Worm (Caenorhabditis elegans): Measurements from ENCODE around the gene Y55B1AR.4.

Y55B1AR.4 gene

DNA sequence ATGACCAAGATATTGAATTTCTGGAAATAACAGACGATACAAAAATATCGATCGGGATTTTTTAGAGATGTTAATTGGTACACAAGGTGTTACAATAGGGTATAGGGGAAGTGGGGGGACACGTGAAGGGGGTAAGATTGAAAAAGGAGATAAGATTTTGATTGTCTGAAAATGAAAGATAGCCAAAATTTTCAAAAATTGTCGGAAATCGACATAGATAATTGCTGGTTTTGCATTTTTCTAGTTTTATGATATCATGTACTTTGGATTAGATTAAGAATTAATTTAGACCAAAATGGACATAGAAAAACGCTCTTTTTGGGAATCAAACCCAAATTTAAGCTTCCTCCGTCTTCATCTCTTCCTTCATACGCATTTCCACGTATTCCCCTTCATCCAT lies 22.5 kb upstream of the Y55B1AR.4 start, which contains the start of gene T19C3.5:
T19C3.5 (minus strand) TSS at position 101 of the 400 bp plus-strand sequence.
- TF ChIP-seq M03D4.4 (tag; optimal IDR thresholded peaks at IDR 0.05) (no peak), ces-1 (GFP tag; optimal IDR thresholded peaks at IDR 0.05) (no peak)

ce11 chrIII:626091-626490 lies 20.8 kb upstream of the Y55B1AR.4 start:
- TF ChIP-seq hlh-1 (tag; optimal IDR thresholded peaks at IDR 0.05) (no peak), nhr-237 (tag; optimal IDR thresholded peaks at IDR 0.05) (no peak), M03D4.4 (tag; optimal IDR thresholded peaks at IDR 0.05) (no peak), blmp-1 (tag; optimal IDR thresholded peaks at IDR 0.05) (no peak), mls-2 (tag; optimal IDR thresholded peaks at IDR 0.05) (no peak), tbx-8 (GFP tag; optimal IDR thresholded peaks at IDR 0.05) (no peak), ceh-39 (tag; optimal IDR thresholded peaks at IDR 0.05) (no peak), lsy-2 (tag; optimal IDR thresholded peaks at IDR 0.05) (no peak), mep-1 (tag; optimal IDR thresholded peaks at IDR 0.05) (no peak), ceh-83 (GFP tag; optimal IDR thresholded peaks at IDR 0.05) (no peak)

ce11 chrIII:623754-624153 lies 18.4 kb upstream of the Y55B1AR.4 start:
- peak; percentile 80 for TF ChIP-seq mab-5 (tag; optimal IDR thresholded peaks at IDR 0.05)
- TF ChIP-seq elt-3 (tag; optimal IDR thresholded peaks at IDR 0.05) = peak; percentile 72
- no peak for TF ChIP-seq zip-8 (tag; optimal IDR thresholded peaks at IDR 0.05)
- peak; percentile 88 for TF ChIP-seq unc-62 (GFP tag; optimal IDR thresholded peaks at IDR 0.05)
- TF ChIP-seq cnd-1 (tag; optimal IDR thresholded peaks at IDR 0.05) = peak; percentile 63
- peak; percentile 63 for TF ChIP-seq hlh-1 (tag; optimal IDR thresholded peaks at IDR 0.05)
- no peak for TF ChIP-seq ceh-43 (GFP tag; optimal IDR thresholded peaks at IDR 0.05)
- TF ChIP-seq ztf-11 (tag; optimal IDR thresholded peaks at IDR 0.05) = peak; percentile 35
- TF ChIP-seq sptf-1 (tag; optimal IDR thresholded peaks at IDR 0.05) = peak; percentile 59
- TF ChIP-seq flh-1 (GFP tag; optimal IDR thresholded peaks at IDR 0.05) = no peak
- no peak for TF ChIP-seq unc-39 (tag; optimal IDR thresholded peaks at IDR 0.05)
- no peak for TF ChIP-seq nhr-76 (tag; optimal IDR thresholded peaks at IDR 0.05)
- TF ChIP-seq ces-1 (GFP tag; optimal IDR thresholded peaks at IDR 0.05) = peak; percentile 91
- TF ChIP-seq M03D4.4 (tag; optimal IDR thresholded peaks at IDR 0.05) = peak; percentile 40
- no peak for TF ChIP-seq blmp-1 (tag; optimal IDR thresholded peaks at IDR 0.05)
- TF ChIP-seq mls-2 (tag; optimal IDR thresholded peaks at IDR 0.05) = peak; percentile 17
- peak; percentile 15 for TF ChIP-seq lin-32 (GFP tag; optimal IDR thresholded peaks at IDR 0.05)
- TF ChIP-seq drap-1 (GFP tag; optimal IDR thresholded peaks at IDR 0.05) = peak; percentile 53
- peak; percentile 79 for TF ChIP-seq mep-1 (tag; optimal IDR thresholded peaks at IDR 0.05)
- peak; percentile 99 for TF ChIP-seq unc-120 (tag; optimal IDR thresholded peaks at IDR 0.05; ENCODE audit: poor library complexity, severe bottlenecking)
- no peak for TF ChIP-seq nhr-28 (tag; optimal IDR thresholded peaks at IDR 0.05)
- TF ChIP-seq nhr-237 (tag; optimal IDR thresholded peaks at IDR 0.05) = peak; percentile 84
- TF ChIP-seq lin-13 (tag; optimal IDR thresholded peaks at IDR 0.05) = peak; percentile 16
- TF ChIP-seq ceh-83 (GFP tag; optimal IDR thresholded peaks at IDR 0.05) = no peak
- no peak for TF ChIP-seq nhr-12 (tag; optimal IDR thresholded peaks at IDR 0.05)
- peak; percentile 51 for TF ChIP-seq ceh-39 (tag; optimal IDR thresholded peaks at IDR 0.05)
- no peak for TF ChIP-seq bed-3 (GFP tag; optimal IDR thresholded peaks at IDR 0.05)
- no peak for TF ChIP-seq snpc-4 (tag; optimal IDR thresholded peaks at IDR 0.05)
- no peak for TF ChIP-seq elt-1 (tag; optimal IDR thresholded peaks at IDR 0.05; ENCODE audit: borderline replicate concordance, insufficient read depth)
- TF ChIP-seq ham-2 (GFP tag; optimal IDR thresholded peaks at IDR 0.05) = peak; percentile 24
- TF ChIP-seq pha-4 (tag; optimal IDR thresholded peaks at IDR 0.05) = peak; percentile 95
- peak; percentile 9 for TF ChIP-seq tbx-8 (GFP tag; optimal IDR thresholded peaks at IDR 0.05)
- peak; percentile 40 for TF ChIP-seq lsy-2 (tag; optimal IDR thresholded peaks at IDR 0.05)
- no peak for TF ChIP-seq sem-2 (GFP tag; optimal IDR thresholded peaks at IDR 0.05)
- TF ChIP-seq nhr-2 (tag; optimal IDR thresholded peaks at IDR 0.05) = peak; percentile 41

DNA sequence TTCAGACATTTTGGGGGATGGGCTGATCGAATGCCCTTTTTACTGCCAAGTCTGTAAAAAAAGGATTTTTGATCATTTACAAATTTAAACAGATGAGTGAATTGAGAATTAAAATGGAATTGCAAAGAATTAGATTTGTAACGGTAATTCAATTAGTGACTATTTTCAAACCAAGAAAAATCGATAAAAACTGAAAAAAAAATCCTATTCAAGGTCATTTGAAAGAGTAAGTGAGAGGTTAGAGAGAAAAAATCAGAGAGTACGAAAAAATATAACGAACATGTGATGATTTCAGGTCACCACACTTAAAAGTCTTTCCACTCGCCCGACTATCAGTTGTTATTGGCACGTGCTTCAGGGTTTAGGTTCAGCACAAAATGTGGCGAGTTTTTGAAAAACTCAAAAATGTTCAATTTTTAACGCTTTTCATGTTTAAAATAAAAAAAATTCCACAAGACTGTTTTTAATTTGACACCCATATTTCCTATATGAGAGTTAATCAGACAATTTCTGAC lies 14.9 kb upstream of the Y55B1AR.4 start, which contains the start of gene T19C3.4:
T19C3.4 (minus strand) TSS at position 51 of the 515 bp plus-strand sequence.
- no peak for TF ChIP-seq zip-8 (tag; optimal IDR thresholded peaks at IDR 0.05)
- TF ChIP-seq drap-1 (GFP tag; optimal IDR thresholded peaks at IDR 0.05) = no peak
- no peak for TF ChIP-seq flh-1 (GFP tag; optimal IDR thresholded peaks at IDR 0.05)

Data from whole organism, mixed stage, embryonic.